Fruit fly (Drosophila melanogaster): ENCODE data around the gene CG3168.
A peak's percentile ranks its signal among the peaks of the same experiment; 100 is the strongest.

Gene CG3168

DNA sequence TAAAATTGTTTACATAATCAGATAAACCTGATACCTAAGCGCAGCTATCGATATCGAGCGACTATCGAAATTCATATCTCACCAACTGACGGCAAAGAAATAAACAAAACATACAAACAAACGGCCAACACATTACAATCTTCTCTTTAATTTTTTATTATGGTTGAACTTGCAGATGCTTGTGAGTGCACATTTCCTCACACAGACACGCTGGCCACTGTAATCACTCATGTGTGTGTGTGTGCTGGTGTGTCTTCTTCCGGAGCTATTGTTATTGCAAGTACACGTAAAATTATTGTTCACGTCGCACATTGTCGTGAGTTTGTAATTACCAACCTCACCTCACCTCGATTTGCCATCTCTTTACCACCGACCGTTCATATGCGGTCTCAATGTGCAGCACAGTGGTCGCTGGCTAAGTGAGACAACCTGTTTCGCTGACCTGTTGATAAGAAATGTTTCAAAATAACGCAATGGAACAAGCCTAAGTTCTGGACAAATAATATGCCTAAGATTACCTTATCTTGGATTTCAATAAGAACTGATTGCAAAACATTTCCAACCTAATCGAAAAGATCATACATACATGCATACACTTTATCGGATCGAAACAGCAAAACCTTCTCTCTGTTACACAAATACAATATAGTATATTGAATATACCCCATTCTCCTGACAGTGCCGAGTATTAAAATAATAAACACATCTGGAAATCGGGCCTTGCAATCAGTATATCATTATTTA, 34.6 kb downstream of the CG3168 start (continued):
- no peak for TF ChIP-seq Dbx (GFP tag; IDR thresholded peaks at IDR 0.05)
- TF ChIP-seq ham (GFP tag; IDR thresholded peaks at IDR 0.05): no peak
- no peak for TF ChIP-seq ro (GFP tag; IDR thresholded peaks at IDR 0.05)
- no peak for TF ChIP-seq mirr (GFP tag; optimal IDR thresholded peaks at IDR 0.05)
- no peak for TF ChIP-seq bbx (GFP tag; IDR thresholded peaks at IDR 0.05; ENCODE audit: partially characterized antibody)
- no peak for TF ChIP-seq ssp (GFP tag; IDR thresholded peaks at IDR 0.05)
- no peak for TF ChIP-seq ranshi (GFP tag; IDR thresholded peaks at IDR 0.05)
- TF ChIP-seq CG2202 (tag; optimal IDR thresholded peaks at IDR 0.05): no peak
- no peak for TF ChIP-seq tgo (GFP tag; IDR thresholded peaks at IDR 0.05)
- TF ChIP-seq CG2875 (GFP tag; optimal IDR thresholded peaks at IDR 0.05): no peak
- TF ChIP-seq Doc2 (GFP tag; IDR thresholded peaks at IDR 0.05): no peak
- no peak for TF ChIP-seq C15 (GFP tag; IDR thresholded peaks at IDR 0.05)
- TF ChIP-seq Hsf (GFP tag; optimal IDR thresholded peaks at IDR 0.05): no peak
- no peak for TF ChIP-seq klu (GFP tag; IDR thresholded peaks at IDR 0.05)
- TF ChIP-seq crp (GFP tag; optimal IDR thresholded peaks at IDR 0.05): no peak
- no peak for TF ChIP-seq gro (GFP tag; optimal IDR thresholded peaks at IDR 0.05)
- TF ChIP-seq Hmr (GFP tag; optimal IDR thresholded peaks at IDR 0.05): no peak
- no peak for TF ChIP-seq CG18599 (GFP tag; optimal IDR thresholded peaks at IDR 0.05)
- no peak for TF ChIP-seq Meics (GFP tag; optimal IDR thresholded peaks at IDR 0.05)
- no peak for TF ChIP-seq CG4854 (GFP tag; optimal IDR thresholded peaks at IDR 0.05)
- no peak for TF ChIP-seq CG17912 (GFP tag; optimal IDR thresholded peaks at IDR 0.05)
- no peak for TF ChIP-seq B-H1 (GFP tag; IDR thresholded peaks at IDR 0.05)
- TF ChIP-seq CG1602 (GFP tag; optimal IDR thresholded peaks at IDR 0.05): no peak
- no peak for TF ChIP-seq Atf-2 (GFP tag; optimal IDR thresholded peaks at IDR 0.05)
- no peak for TF ChIP-seq CG31388 (GFP tag; optimal IDR thresholded peaks at IDR 0.05)
- TF ChIP-seq scrt (GFP tag; optimal IDR thresholded peaks at IDR 0.05): no peak
- no peak for TF ChIP-seq unc-4 (GFP tag; IDR thresholded peaks at IDR 0.05; ENCODE audit: partially characterized antibody)
- no peak for TF ChIP-seq disco-r (GFP tag; optimal IDR thresholded peaks at IDR 0.05)
- no peak for TF ChIP-seq knrl (GFP tag; IDR thresholded peaks at IDR 0.05; ENCODE audit: partially characterized antibody)
- no peak for TF ChIP-seq gt (GFP tag; IDR thresholded peaks at IDR 0.05)
- no peak for TF ChIP-seq wor (GFP tag; IDR thresholded peaks at IDR 0.05)
- TF ChIP-seq Nf-YB (GFP tag; optimal IDR thresholded peaks at IDR 0.05): no peak
- TF ChIP-seq tio (GFP tag; optimal IDR thresholded peaks at IDR 0.05): no peak
- TF ChIP-seq cwo (GFP tag; optimal IDR thresholded peaks at IDR 0.05): peak; percentile 8
- TF ChIP-seq CG4282 (GFP tag; optimal IDR thresholded peaks at IDR 0.05): no peak
- TF ChIP-seq CoRest (tag; optimal IDR thresholded peaks at IDR 0.05): no peak
- TF ChIP-seq tup (GFP tag; optimal IDR thresholded peaks at IDR 0.05): no peak
- no peak for TF ChIP-seq PHDP (tag; optimal IDR thresholded peaks at IDR 0.05)
- no peak for TF ChIP-seq Kr (GFP tag; optimal IDR thresholded peaks at IDR 0.05)
- TF ChIP-seq CG32767 (GFP tag; IDR thresholded peaks at IDR 0.05): no peak
- TF ChIP-seq CG7556 (GFP tag; optimal IDR thresholded peaks at IDR 0.05): no peak
- no peak for TF ChIP-seq seq (GFP tag; IDR thresholded peaks at IDR 0.05)
- no peak for TF ChIP-seq Gsc (GFP tag; IDR thresholded peaks at IDR 0.05)
- TF ChIP-seq gce (GFP tag; IDR thresholded peaks at IDR 0.05): no peak
- TF ChIP-seq fru (optimal IDR thresholded peaks at IDR 0.05): no peak
- no peak for TF ChIP-seq Antp (GFP tag; optimal IDR thresholded peaks at IDR 0.05)
- no peak for TF ChIP-seq MESR4 (GFP tag; optimal IDR thresholded peaks at IDR 0.05)
- no peak for TF ChIP-seq p53 (GFP tag; optimal IDR thresholded peaks at IDR 0.05)
- TF ChIP-seq Fer1 (GFP tag; optimal IDR thresholded peaks at IDR 0.05): no peak
- TF ChIP-seq kni (GFP tag; optimal IDR thresholded peaks at IDR 0.05): peak; percentile 8
- TF ChIP-seq Asciz (GFP tag; optimal IDR thresholded peaks at IDR 0.05): peak; percentile 1

Data from whole organism, embryonic.